Worm (Caenorhabditis elegans): ENCODE data around the gene ZC15.1.

- TF ChIP-seq F37B4.10 (GFP tag; IDR thresholded peaks at IDR 0.05) (no peak), ceh-27 (GFP tag; optimal IDR thresholded peaks at IDR 0.05) (no peak), ceh-79 (tag; optimal IDR thresholded peaks at IDR 0.05) (no peak), efl-1 (GFP tag; optimal IDR thresholded peaks at IDR 0.05) (no peak), sea-2 (GFP tag; IDR thresholded peaks at IDR 0.05) (no peak)
Observed at ce11 chrV:20311519-20311918, 5.6 kb downstream of the ZC15.1 start, which contains the start of gene clec-262.

Measured in whole organism, young adult.